Worm (Caenorhabditis elegans) whole organism, midembryonic: ENCODE data around the gene cgt-1.

Experiments used
- T22C8.4 ChIP-seq: fragments of 200-800 bp; sonication (Bioruptor generic); IDR thresholded peaks from 2 replicates; pipeline ENCODE4 v1.3.6; 2022; ENCODE audit warnings: missing genetic modification characterization, missing compliant biosample characterization
- flt-1 ChIP-seq: fragments of 200-800 bp; sonication (Bioruptor generic); IDR thresholded peaks from 2 replicates; pipeline ENCODE4 v1.3.6; 2022; ENCODE audit warnings: missing genetic modification characterization, missing compliant biosample characterization
- klf-2 ChIP-seq: fragments of 200-800 bp; sonication (Bioruptor generic); conservative IDR thresholded peaks from 2 replicates; pipeline ENCODE4 v1.3.6; 2022; ENCODE audit warnings: missing genetic modification reagents, missing genetic modification characterization, missing compliant biosample characterization
- med-1 ChIP-seq: sonication (generic microtip); optimal IDR thresholded peaks from 2 replicates; lab custom pipeline; 2017; ENCODE audit warnings: missing genetic modification characterization, mild to moderate bottlenecking, missing compliant biosample characterization, antibody characterized with exemption, missing genetic modification reagents; ENCODE audit not compliant: insufficient read depth
- ref-1 ChIP-seq: fragments of 200-800 bp; sonication (Bioruptor generic); conservative IDR thresholded peaks from 2 replicates; pipeline ENCODE4 v1.3.6; 2022; ENCODE audit warnings: missing genetic modification reagents, missing genetic modification characterization, missing compliant biosample characterization
- ztf-23 ChIP-seq: fragments of 200-800 bp; sonication (Bioruptor generic); IDR thresholded peaks from 2 replicates; pipeline ENCODE4 v1.3.6; 2022; ENCODE audit warnings: missing genetic modification reagents, missing genetic modification characterization, missing compliant biosample characterization
- ztf-29 ChIP-seq: fragments of 200-800 bp; sonication (Bioruptor generic); IDR thresholded peaks from 2 replicates; pipeline ENCODE4 v1.3.6; 2022; ENCODE audit warnings: missing genetic modification reagents, missing genetic modification characterization, missing compliant biosample characterization

DNA sequence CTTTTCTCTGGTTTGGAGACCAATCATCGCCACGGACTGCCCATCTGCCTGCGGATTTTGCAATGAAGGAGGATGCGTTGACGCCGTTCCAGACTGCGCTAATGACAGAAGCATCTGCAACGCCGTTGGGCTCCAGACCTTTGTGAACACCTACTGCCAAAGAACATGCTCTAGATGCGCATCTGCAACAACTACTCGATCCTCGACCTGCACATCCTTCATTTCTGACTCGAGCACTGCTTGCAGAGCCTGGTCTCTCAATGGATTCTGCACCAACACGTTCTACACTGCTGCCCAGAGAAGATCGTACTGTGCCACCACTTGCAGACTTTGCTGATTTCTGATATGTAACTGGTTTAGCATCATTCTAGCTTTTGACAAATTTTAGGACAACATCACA, 11.9 kb upstream of the cgt-1 start:
- no peak for TF ChIP-seq ztf-29 (GFP tag; lab: Robert Waterston, UW)
- TF ChIP-seq ztf-23, result no peak
- no peak for TF ChIP-seq ref-1 (GFP tag; lab: Robert Waterston, UW)
- no peak for TF ChIP-seq klf-2 (GFP tag; lab: Robert Waterston, UW)
- TF ChIP-seq flt-1 (GFP tag; lab: Robert Waterston, UW), result no peak
- TF ChIP-seq T22C8.4 (GFP tag; lab: Robert Waterston, UW), result no peak
- no peak for TF ChIP-seq med-1 (GFP tag; lab: Kevin White, UChicago)
